Worm (Caenorhabditis elegans) whole organism, L2 larva: ENCODE measurements around the gene str-190.

Source experiments
- F13H6.1 ChIP-seq: sonication (generic microtip); optimal IDR thresholded peaks from 2 replicates; lab custom pipeline; 2016; ENCODE audit warnings: missing genetic modification characterization, missing compliant biosample characterization
- R02D3.7 ChIP-seq: fragments of 150-350 bp; optimal IDR thresholded peaks from 2 replicates; lab custom pipeline; 2014; ENCODE audit warnings: missing biosample characterization, missing genetic modification characterization
- Y55F3AM.14 ChIP-seq: fragments of 200-800 bp; sonication (Bioruptor generic); optimal IDR thresholded peaks from 2 replicates; lab custom pipeline; 2018; ENCODE audit warnings: mild to moderate bottlenecking, missing genetic modification characterization, missing compliant biosample characterization
- ZK546.5 ChIP-seq: sonication (generic microtip); optimal IDR thresholded peaks from 2 replicates; lab custom pipeline; 2017; ENCODE audit warnings: missing biosample characterization, missing genetic modification characterization
- alr-1 ChIP-seq: fragments of 150-350 bp; optimal IDR thresholded peaks from 2 replicates; lab custom pipeline; 2014; ENCODE audit warnings: missing biosample characterization, missing genetic modification characterization
- aly-2 ChIP-seq: fragments of 150-350 bp; optimal IDR thresholded peaks from 2 replicates; lab custom pipeline; 2014; ENCODE audit warnings: missing biosample characterization, missing genetic modification characterization
- ceh-16 ChIP-seq: fragments of 150-350 bp; optimal IDR thresholded peaks from 2 replicates; lab custom pipeline; 2014; ENCODE audit warnings: missing biosample characterization, missing genetic modification characterization
- ceh-82 ChIP-seq: fragments of 150-350 bp; optimal IDR thresholded peaks from 2 replicates; lab custom pipeline; 2014; ENCODE audit warnings: missing biosample characterization, missing genetic modification characterization
- crh-2 ChIP-seq: sonication (generic microtip); optimal IDR thresholded peaks from 2 replicates; lab custom pipeline; 2017; ENCODE audit warnings: missing biosample characterization, missing genetic modification characterization
- dmd-4 ChIP-seq: sonication (generic microtip); optimal IDR thresholded peaks from 2 replicates; lab custom pipeline; 2017; ENCODE audit warnings: missing biosample characterization, missing genetic modification characterization
- elt-1 ChIP-seq: fragments of 150-350 bp; optimal IDR thresholded peaks from 2 replicates; lab custom pipeline; 2014; ENCODE audit warnings: missing biosample characterization, missing genetic modification characterization
- elt-3 ChIP-seq: sonication (generic microtip); optimal IDR thresholded peaks from 2 replicates; lab custom pipeline; 2017; ENCODE audit warnings: missing biosample characterization, missing genetic modification characterization
- gmeb-1 ChIP-seq: fragments of 150-350 bp; optimal IDR thresholded peaks from 2 replicates; lab custom pipeline; 2014; ENCODE audit warnings: missing biosample characterization, missing genetic modification characterization
- lin-13 ChIP-seq: fragments of 150-350 bp; optimal IDR thresholded peaks from 2 replicates; lab custom pipeline; 2014; ENCODE audit warnings: missing biosample characterization, missing genetic modification reagents, missing genetic modification characterization
- lin-39 ChIP-seq: fragments of 150-350 bp; optimal IDR thresholded peaks from 2 replicates; lab custom pipeline; 2014; ENCODE audit warnings: missing biosample characterization, missing genetic modification reagents, missing genetic modification characterization
- mab-5 ChIP-seq: fragments of 150-350 bp; optimal IDR thresholded peaks from 2 replicates; lab custom pipeline; 2014; ENCODE audit warnings: missing biosample characterization, missing genetic modification characterization
- mbf-1 ChIP-seq: sonication (generic microtip); optimal IDR thresholded peaks from 2 replicates; lab custom pipeline; 2017; ENCODE audit warnings: missing biosample characterization, missing genetic modification characterization
- mdl-1 ChIP-seq, 2 experiments: fragments of 150-350 bp in 1 of 2; sonication (generic microtip) in 1 of 2; optimal IDR thresholded peaks; 2 replicates each; lab custom pipeline; 2017; ENCODE audit warnings: missing biosample characterization in 2 of 2, missing genetic modification characterization in 2 of 2
- nhr-10 ChIP-seq: sonication (generic microtip); optimal IDR thresholded peaks from 2 replicates; lab custom pipeline; 2017; ENCODE audit warnings: missing biosample characterization, missing genetic modification characterization
- nhr-12 ChIP-seq: fragments of 150-350 bp; optimal IDR thresholded peaks from 2 replicates; lab custom pipeline; 2014; ENCODE audit warnings: missing biosample characterization, missing genetic modification characterization
- nhr-129 ChIP-seq: fragments of 150-350 bp; optimal IDR thresholded peaks from 2 replicates; lab custom pipeline; 2014; ENCODE audit warnings: missing biosample characterization, missing genetic modification characterization
- nhr-23 ChIP-seq: fragments of 150-350 bp; optimal IDR thresholded peaks from 2 replicates; lab custom pipeline; 2014; ENCODE audit warnings: missing biosample characterization, missing genetic modification reagents, missing genetic modification characterization
- nhr-6 ChIP-seq: fragments of 150-350 bp; optimal IDR thresholded peaks from 2 replicates; lab custom pipeline; 2014; ENCODE audit warnings: missing biosample characterization, missing genetic modification characterization
- nhr-77 ChIP-seq: fragments of 150-350 bp; optimal IDR thresholded peaks from 2 replicates; lab custom pipeline; 2014; ENCODE audit warnings: missing biosample characterization, missing genetic modification characterization
- peb-1 ChIP-seq: fragments of 150-350 bp; optimal IDR thresholded peaks from 2 replicates; lab custom pipeline; 2014; ENCODE audit warnings: missing biosample characterization, missing genetic modification characterization
- skn-1 ChIP-seq: sonication (generic microtip); optimal IDR thresholded peaks from 2 replicates; lab custom pipeline; 2017; ENCODE audit warnings: missing biosample characterization, missing genetic modification characterization
- sma-3 ChIP-seq: sonication (generic microtip); optimal IDR thresholded peaks from 2 replicates; lab custom pipeline; 2016; ENCODE audit warnings: missing genetic modification reagents, missing genetic modification characterization, missing compliant biosample characterization
- sma-9 ChIP-seq, 2 experiments: fragments of 150-350 bp in 1 of 2; sonication (generic microtip) in 1 of 2; optimal IDR thresholded peaks; 2 replicates each; lab custom pipeline; 2014 to 2016; ENCODE audit warnings: missing genetic modification characterization in 2 of 2, mild to moderate bottlenecking in 1 of 2, missing biosample characterization in 1 of 2, missing compliant biosample characterization in 1 of 2, missing genetic modification reagents in 1 of 2, moderate library complexity in 1 of 2
- snpc-4 ChIP-seq: fragments of 150-350 bp; optimal IDR thresholded peaks from 2 replicates; lab custom pipeline; 2014; ENCODE audit warnings: missing biosample characterization, missing genetic modification characterization
- unc-39 ChIP-seq: fragments of 150-350 bp; optimal IDR thresholded peaks from 2 replicates; lab custom pipeline; 2014; ENCODE audit warnings: missing biosample characterization, missing genetic modification characterization
- unc-62 ChIP-seq: fragments of 150-350 bp; optimal IDR thresholded peaks from 2 replicates; lab custom pipeline; 2014; ENCODE audit warnings: missing biosample characterization, missing genetic modification reagents, missing genetic modification characterization
- zag-1 ChIP-seq: fragments of 150-350 bp; optimal IDR thresholded peaks from 2 replicates; lab custom pipeline; 2014; ENCODE audit warnings: missing biosample characterization, missing genetic modification characterization
- ztf-1 ChIP-seq: fragments of 200-800 bp; sonication (Bioruptor generic); conservative IDR thresholded peaks from 2 replicates; pipeline ENCODE4 v1.3.6; 2022; ENCODE audit warnings: missing genetic modification characterization, missing compliant biosample characterization
- ztf-11 ChIP-seq: sonication (generic microtip); optimal IDR thresholded peaks from 2 replicates; lab custom pipeline; 2017; ENCODE audit warnings: missing biosample characterization, missing genetic modification characterization
- ztf-4 ChIP-seq: fragments of 150-350 bp; optimal IDR thresholded peaks from 2 replicates; lab custom pipeline; 2014; ENCODE audit warnings: missing biosample characterization, missing genetic modification characterization

str-190 gene

DNA sequence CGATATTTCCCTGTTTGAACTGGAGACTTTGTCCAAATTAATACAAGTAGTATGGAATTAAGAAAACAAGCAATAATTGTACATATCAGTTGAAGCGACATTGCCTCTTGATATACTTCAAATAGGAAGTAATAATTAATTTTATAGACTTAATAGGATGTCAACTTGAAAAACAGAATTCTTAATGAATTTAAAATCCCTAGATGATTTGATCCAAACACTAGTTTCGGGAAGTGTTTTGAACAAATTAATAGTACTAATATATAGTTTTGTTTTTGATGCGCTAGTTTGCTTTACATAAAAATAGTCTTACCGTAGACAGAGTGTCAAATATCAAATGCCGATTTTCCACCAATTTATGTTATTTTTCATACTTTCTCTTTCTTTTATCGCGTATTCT, at the start of gene str-190:
str-190 (minus strand) TSS at position 101 of the 400 bp plus-strand sequence.
- TF ChIP-seq ceh-82 (tag; lab: Kevin White, UChicago), result no peak
- TF ChIP-seq snpc-4 (tag; lab: Kevin White, UChicago), result no peak
- TF ChIP-seq ztf-11 (tag; lab: Kevin White, UChicago), result no peak
- TF ChIP-seq aly-2 (tag; lab: Kevin White, UChicago), result no peak
- TF ChIP-seq nhr-77, result no peak
- no peak for TF ChIP-seq mab-5 (tag; lab: Kevin White, UChicago)
- no peak for TF ChIP-seq mdl-1 (tag; optimal IDR thresholded peaks at IDR 0.05; lab: Kevin White, UChicago)
- TF ChIP-seq lin-13 (GFP tag; lab: Kevin White, UChicago), result no peak
- TF ChIP-seq Y55F3AM.14 (GFP tag; lab: Kevin White, UChicago), result no peak
- TF ChIP-seq nhr-23 (tag; lab: Kevin White, UChicago), result no peak
- no peak for TF ChIP-seq unc-62 (GFP tag; lab: Kevin White, UChicago)

DNA sequence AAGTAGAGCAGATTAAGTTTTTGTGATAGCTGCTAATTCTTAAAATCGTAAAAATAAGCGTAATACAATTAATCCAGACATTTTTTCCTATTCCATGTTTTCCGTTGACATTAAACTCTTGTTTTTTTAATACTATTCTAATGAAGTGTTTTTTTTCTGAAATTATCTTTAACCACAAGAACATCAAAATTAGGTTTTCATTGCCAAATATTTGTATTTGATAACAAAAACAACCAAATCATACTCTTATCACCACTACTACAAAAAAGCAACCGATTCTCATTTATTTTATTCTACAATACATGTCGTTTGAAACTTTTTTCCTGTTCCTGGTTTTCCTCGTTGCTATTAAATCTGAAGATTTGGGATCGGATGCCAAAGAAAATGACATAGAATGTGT, 48.8 kb upstream of the str-190 start, which contains the start of gene C54F6.17:
C54F6.17 (plus strand) TSS at position 301 of the 400 bp plus-strand sequence.
- TF ChIP-seq mbf-1 (tag; lab: Kevin White, UChicago) (no peak), nhr-77 (no peak), ceh-16 (tag; lab: Kevin White, UChicago) (no peak), alr-1 (tag; lab: Kevin White, UChicago) (no peak), unc-39 (tag; lab: Kevin White, UChicago) (no peak), ztf-1 (GFP tag; lab: Robert Waterston, UW) (no peak), gmeb-1 (tag; lab: Kevin White, UChicago) (no peak), mab-5 (tag; lab: Kevin White, UChicago) (no peak), mdl-1 (tag; optimal IDR thresholded peaks at IDR 0.05; lab: Kevin White, UChicago) (no peak), R02D3.7 (tag; lab: Kevin White, UChicago) (no peak), F13H6.1 (no peak), ztf-4 (tag; lab: Kevin White, UChicago) (no peak), elt-1 (tag; lab: Kevin White, UChicago) (no peak), dmd-4 (tag; lab: Kevin White, UChicago) (no peak), nhr-10 (tag; lab: Kevin White, UChicago) (no peak), peb-1 (tag; lab: Kevin White, UChicago) (no peak), skn-1 (tag; lab: Kevin White, UChicago) (no peak)

DNA sequence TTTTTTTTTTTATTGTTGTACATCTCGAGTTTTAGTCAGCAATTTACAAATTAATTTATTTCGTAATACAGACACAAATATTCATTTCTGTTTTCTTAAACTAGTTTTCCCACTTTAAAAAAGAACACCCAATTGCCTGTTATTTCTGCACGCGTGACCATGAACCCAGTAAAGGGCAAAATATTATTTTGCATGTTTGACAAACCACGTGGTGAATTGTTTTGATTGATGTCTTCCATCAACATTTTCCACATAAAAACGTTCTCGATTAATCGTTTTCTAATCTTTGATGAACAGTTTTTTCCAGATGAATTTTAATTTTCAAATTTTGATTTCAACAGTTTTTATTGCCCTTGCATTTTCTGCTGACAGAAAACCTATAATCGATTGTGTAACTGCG, 47.4 kb upstream of the str-190 start, which contains the start of gene C54F6.18:
C54F6.18 (plus strand) TSS at position 301 of the 400 bp plus-strand sequence.
- TF ChIP-seq dmd-4 (tag; lab: Kevin White, UChicago) (no peak), elt-3 (tag; lab: Kevin White, UChicago) (no peak), unc-39 (tag; lab: Kevin White, UChicago) (no peak), peb-1 (tag; lab: Kevin White, UChicago) (no peak), sma-3 (GFP tag; lab: Kevin White, UChicago) (no peak), gmeb-1 (tag; lab: Kevin White, UChicago) (no peak), crh-2 (tag; lab: Kevin White, UChicago) (no peak), nhr-6 (tag; lab: Kevin White, UChicago) (no peak), nhr-129 (tag; lab: Kevin White, UChicago) (no peak), R02D3.7 (tag; lab: Kevin White, UChicago) (no peak), skn-1 (tag; lab: Kevin White, UChicago) (no peak), zag-1 (no peak), elt-1 (tag; lab: Kevin White, UChicago) (no peak), lin-13 (GFP tag; lab: Kevin White, UChicago) (no peak), nhr-23 (tag; lab: Kevin White, UChicago) (no peak), sma-9 (GFP tag; optimal IDR thresholded peaks at IDR 0.05; lab: Kevin White, UChicago) (no peak), sma-9 (tag; optimal IDR thresholded peaks at IDR 0.05; lab: Kevin White, UChicago) (no peak), nhr-12 (no peak), alr-1 (tag; lab: Kevin White, UChicago) (no peak), nhr-77 (no peak), lin-39 (tag; lab: Kevin White, UChicago) (no peak)

DNA sequence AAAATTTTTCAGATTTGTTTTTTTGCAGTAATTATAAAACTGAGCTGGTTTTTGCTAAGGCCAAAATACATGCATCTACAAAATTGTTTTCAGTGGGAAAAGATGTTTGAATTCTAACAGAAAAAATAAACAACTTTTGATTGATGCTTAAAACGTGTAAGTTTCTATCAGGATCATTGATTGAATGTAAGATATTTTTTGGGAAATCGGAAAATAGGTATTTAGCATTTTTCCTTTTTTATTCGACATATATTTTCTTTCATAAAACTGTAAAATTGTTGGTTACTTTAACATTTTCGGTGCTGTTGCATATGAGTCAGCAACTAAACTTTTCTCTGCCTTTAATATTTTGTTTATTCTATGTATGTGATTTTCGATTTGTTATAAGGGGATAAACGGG, 46.1 kb upstream of the str-190 start, which contains the start of gene C54F6.20:
C54F6.20 (plus strand) TSS at position 301 of the 400 bp plus-strand sequence.
- no peak for TF ChIP-seq ZK546.5 (tag; lab: Kevin White, UChicago)
- TF ChIP-seq lin-13 (GFP tag; lab: Kevin White, UChicago), result no peak
